Worm (Caenorhabditis elegans): Measurements from ENCODE around the gene rcq-5.

DNA sequence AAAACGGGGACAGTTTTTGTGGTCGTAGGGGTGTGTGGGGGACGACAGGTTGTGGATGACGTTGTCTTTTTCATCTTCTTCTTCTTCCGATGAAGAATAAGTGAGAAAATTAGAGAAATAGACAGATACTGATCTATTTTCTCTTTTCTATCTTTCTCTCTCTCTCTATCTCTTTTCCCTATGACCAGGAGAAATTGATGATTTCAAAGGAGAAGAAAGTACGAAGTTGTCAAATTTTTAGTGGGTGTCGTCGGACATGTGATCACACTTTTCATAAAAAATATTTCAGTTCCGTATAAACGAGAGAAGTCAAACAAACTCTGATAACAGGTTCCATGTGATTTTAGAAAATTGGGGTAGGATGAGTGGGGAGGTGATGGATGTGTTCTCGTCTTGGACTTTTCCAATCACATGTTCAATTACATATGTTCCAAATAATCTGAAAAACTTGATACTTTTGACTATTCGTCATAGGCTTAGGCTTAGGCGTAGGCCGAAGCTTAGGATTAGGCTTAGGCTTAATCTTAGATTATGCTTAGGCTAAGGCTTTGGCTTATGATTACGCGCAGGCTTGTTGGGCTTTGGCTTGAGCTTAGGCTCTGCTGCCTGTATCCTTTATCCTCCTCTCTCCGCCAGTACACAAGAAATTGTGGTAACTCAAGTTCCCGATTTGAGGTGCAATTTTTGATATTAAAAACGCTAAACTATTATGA lies 42.3 kb upstream of the rcq-5 start:
- TF ChIP-seq ama-1 (optimal IDR thresholded peaks at IDR 0.05) (no peak), flt-1 (GFP tag; IDR thresholded peaks at IDR 0.05) (no peak), ets-7 (tag; optimal IDR thresholded peaks at IDR 0.05) (no peak), scrt-1 (GFP tag; IDR thresholded peaks at IDR 0.05) (no peak)

All from whole organism, early embryonic.